Worm (Caenorhabditis elegans) whole organism, L2 larva: ENCODE data around the gene set-20.

ENCODE experiments used
- C34F6.9 ChIP-seq: fragments of 150-350 bp; optimal IDR thresholded peaks from 2 replicates; lab custom pipeline; 2014; ENCODE audit warnings: missing biosample characterization, missing genetic modification characterization
- F13H6.1 ChIP-seq: sonication (generic microtip); optimal IDR thresholded peaks from 2 replicates; lab custom pipeline; 2016; ENCODE audit warnings: missing genetic modification characterization, missing compliant biosample characterization
- R02D3.7 ChIP-seq: fragments of 150-350 bp; optimal IDR thresholded peaks from 2 replicates; lab custom pipeline; 2014; ENCODE audit warnings: missing biosample characterization, missing genetic modification characterization
- Y55F3AM.14 ChIP-seq: fragments of 200-800 bp; sonication (Bioruptor generic); optimal IDR thresholded peaks from 2 replicates; lab custom pipeline; 2018; ENCODE audit warnings: mild to moderate bottlenecking, missing genetic modification characterization, missing compliant biosample characterization
- ZK546.5 ChIP-seq: sonication (generic microtip); optimal IDR thresholded peaks from 2 replicates; lab custom pipeline; 2017; ENCODE audit warnings: missing biosample characterization, missing genetic modification characterization
- alr-1 ChIP-seq: fragments of 150-350 bp; optimal IDR thresholded peaks from 2 replicates; lab custom pipeline; 2014; ENCODE audit warnings: missing biosample characterization, missing genetic modification characterization
- aly-2 ChIP-seq: fragments of 150-350 bp; optimal IDR thresholded peaks from 2 replicates; lab custom pipeline; 2014; ENCODE audit warnings: missing biosample characterization, missing genetic modification characterization
- ama-1 ChIP-seq: fragments of 150-350 bp; optimal IDR thresholded peaks from 2 replicates; lab custom pipeline; 2018; ENCODE audit warnings: inconsistent platforms
- blmp-1 ChIP-seq: sonication (generic microtip); optimal IDR thresholded peaks from 2 replicates; lab custom pipeline; 2017; ENCODE audit warnings: missing genetic modification characterization, mild to moderate bottlenecking, missing compliant biosample characterization, antibody characterized with exemption, moderate library complexity; ENCODE audit not compliant: insufficient read depth
- ceh-16 ChIP-seq: fragments of 150-350 bp; optimal IDR thresholded peaks from 2 replicates; lab custom pipeline; 2014; ENCODE audit warnings: missing biosample characterization, missing genetic modification characterization
- ceh-82 ChIP-seq: fragments of 150-350 bp; optimal IDR thresholded peaks from 2 replicates; lab custom pipeline; 2014; ENCODE audit warnings: missing biosample characterization, missing genetic modification characterization
- crh-2 ChIP-seq: sonication (generic microtip); optimal IDR thresholded peaks from 2 replicates; lab custom pipeline; 2017; ENCODE audit warnings: missing biosample characterization, missing genetic modification characterization
- dmd-4 ChIP-seq: sonication (generic microtip); optimal IDR thresholded peaks from 2 replicates; lab custom pipeline; 2017; ENCODE audit warnings: missing biosample characterization, missing genetic modification characterization
- egl-27 ChIP-seq: sonication (generic microtip); optimal IDR thresholded peaks from 3 replicates; lab custom pipeline; 2017; ENCODE audit warnings: missing biosample characterization, missing genetic modification reagents, missing genetic modification characterization
- elt-1 ChIP-seq: fragments of 150-350 bp; optimal IDR thresholded peaks from 2 replicates; lab custom pipeline; 2014; ENCODE audit warnings: missing biosample characterization, missing genetic modification characterization
- elt-3 ChIP-seq: sonication (generic microtip); optimal IDR thresholded peaks from 2 replicates; lab custom pipeline; 2017; ENCODE audit warnings: missing biosample characterization, missing genetic modification characterization
- fos-1 ChIP-seq: fragments of 150-350 bp; optimal IDR thresholded peaks from 2 replicates; lab custom pipeline; 2014; ENCODE audit warnings: missing biosample characterization, missing genetic modification characterization
- gmeb-1 ChIP-seq: fragments of 150-350 bp; optimal IDR thresholded peaks from 2 replicates; lab custom pipeline; 2014; ENCODE audit warnings: missing biosample characterization, missing genetic modification characterization
- lin-11 ChIP-seq: fragments of 150-350 bp; sonication (generic microtip); optimal IDR thresholded peaks from 2 replicates; lab custom pipeline; 2014; ENCODE audit warnings: missing biosample characterization, missing genetic modification characterization, inconsistent platforms, mixed read lengths
- lin-13 ChIP-seq: fragments of 150-350 bp; optimal IDR thresholded peaks from 2 replicates; lab custom pipeline; 2014; ENCODE audit warnings: missing biosample characterization, missing genetic modification reagents, missing genetic modification characterization
- lin-39 ChIP-seq: fragments of 150-350 bp; optimal IDR thresholded peaks from 2 replicates; lab custom pipeline; 2014; ENCODE audit warnings: missing biosample characterization, missing genetic modification reagents, missing genetic modification characterization
- lsy-2 ChIP-seq, 2 experiments: fragments of 150-350 bp in 1 of 2; sonication (generic microtip) in 1 of 2; optimal IDR thresholded peaks; 2 replicates each; lab custom pipeline; 2014 to 2017; ENCODE audit warnings: missing biosample characterization in 2 of 2, missing genetic modification characterization in 2 of 2
- mab-5 ChIP-seq: fragments of 150-350 bp; optimal IDR thresholded peaks from 2 replicates; lab custom pipeline; 2014; ENCODE audit warnings: missing biosample characterization, missing genetic modification characterization
- mbf-1 ChIP-seq: sonication (generic microtip); optimal IDR thresholded peaks from 2 replicates; lab custom pipeline; 2017; ENCODE audit warnings: missing biosample characterization, missing genetic modification characterization
- mdl-1 ChIP-seq, 2 experiments: fragments of 150-350 bp in 1 of 2; sonication (generic microtip) in 1 of 2; optimal IDR thresholded peaks; 2 replicates each; lab custom pipeline; 2017; ENCODE audit warnings: missing biosample characterization in 2 of 2, missing genetic modification characterization in 2 of 2
- nhr-10 ChIP-seq: sonication (generic microtip); optimal IDR thresholded peaks from 2 replicates; lab custom pipeline; 2017; ENCODE audit warnings: missing biosample characterization, missing genetic modification characterization
- nhr-11 ChIP-seq: fragments of 150-350 bp; optimal IDR thresholded peaks from 2 replicates; lab custom pipeline; 2014; ENCODE audit warnings: missing biosample characterization, missing genetic modification characterization
- nhr-129 ChIP-seq: fragments of 150-350 bp; optimal IDR thresholded peaks from 2 replicates; lab custom pipeline; 2014; ENCODE audit warnings: missing biosample characterization, missing genetic modification characterization
- nhr-21 ChIP-seq: fragments of 150-350 bp; optimal IDR thresholded peaks from 2 replicates; lab custom pipeline; 2014; ENCODE audit warnings: missing biosample characterization, missing genetic modification characterization
- nhr-23 ChIP-seq: fragments of 150-350 bp; optimal IDR thresholded peaks from 2 replicates; lab custom pipeline; 2014; ENCODE audit warnings: missing biosample characterization, missing genetic modification reagents, missing genetic modification characterization
- nhr-237 ChIP-seq: fragments of 150-350 bp; optimal IDR thresholded peaks from 2 replicates; lab custom pipeline; 2014; ENCODE audit warnings: missing biosample characterization, missing genetic modification characterization
- nhr-25 ChIP-seq: fragments of 150-350 bp; sonication (generic microtip); optimal IDR thresholded peaks from 3 replicates; lab custom pipeline; 2014; ENCODE audit warnings: missing biosample characterization, missing genetic modification characterization
- nhr-6 ChIP-seq: fragments of 150-350 bp; optimal IDR thresholded peaks from 2 replicates; lab custom pipeline; 2014; ENCODE audit warnings: missing biosample characterization, missing genetic modification characterization
- nhr-77 ChIP-seq: fragments of 150-350 bp; optimal IDR thresholded peaks from 2 replicates; lab custom pipeline; 2014; ENCODE audit warnings: missing biosample characterization, missing genetic modification characterization
- peb-1 ChIP-seq: fragments of 150-350 bp; optimal IDR thresholded peaks from 2 replicates; lab custom pipeline; 2014; ENCODE audit warnings: missing biosample characterization, missing genetic modification characterization
- sem-4 ChIP-seq: fragments of 150-350 bp; optimal IDR thresholded peaks from 2 replicates; lab custom pipeline; 2014; ENCODE audit warnings: missing biosample characterization, missing genetic modification reagents, missing genetic modification characterization
- skn-1 ChIP-seq: sonication (generic microtip); optimal IDR thresholded peaks from 2 replicates; lab custom pipeline; 2017; ENCODE audit warnings: missing biosample characterization, missing genetic modification characterization
- sma-3 ChIP-seq: sonication (generic microtip); optimal IDR thresholded peaks from 2 replicates; lab custom pipeline; 2016; ENCODE audit warnings: missing genetic modification reagents, missing genetic modification characterization, missing compliant biosample characterization
- sma-9 ChIP-seq, 2 experiments: fragments of 150-350 bp in 1 of 2; sonication (generic microtip) in 1 of 2; optimal IDR thresholded peaks; 2 replicates each; lab custom pipeline; 2014 to 2016; ENCODE audit warnings: missing genetic modification characterization in 2 of 2, mild to moderate bottlenecking in 1 of 2, missing biosample characterization in 1 of 2, missing compliant biosample characterization in 1 of 2, missing genetic modification reagents in 1 of 2, moderate library complexity in 1 of 2
- unc-39 ChIP-seq: fragments of 150-350 bp; optimal IDR thresholded peaks from 2 replicates; lab custom pipeline; 2014; ENCODE audit warnings: missing biosample characterization, missing genetic modification characterization
- unc-55 ChIP-seq: fragments of 150-350 bp; sonication (generic microtip); optimal IDR thresholded peaks from 3 replicates; lab custom pipeline; 2014; ENCODE audit warnings: missing biosample characterization, missing genetic modification reagents, missing genetic modification characterization
- unc-62 ChIP-seq: fragments of 150-350 bp; optimal IDR thresholded peaks from 2 replicates; lab custom pipeline; 2014; ENCODE audit warnings: missing biosample characterization, missing genetic modification reagents, missing genetic modification characterization
- zag-1 ChIP-seq: fragments of 150-350 bp; optimal IDR thresholded peaks from 2 replicates; lab custom pipeline; 2014; ENCODE audit warnings: missing biosample characterization, missing genetic modification characterization
- ztf-1 ChIP-seq: fragments of 200-800 bp; sonication (Bioruptor generic); conservative IDR thresholded peaks from 2 replicates; pipeline ENCODE4 v1.3.6; 2022; ENCODE audit warnings: missing genetic modification characterization, missing compliant biosample characterization
- ztf-11 ChIP-seq: sonication (generic microtip); optimal IDR thresholded peaks from 2 replicates; lab custom pipeline; 2017; ENCODE audit warnings: missing biosample characterization, missing genetic modification characterization
- ztf-4 ChIP-seq: fragments of 150-350 bp; optimal IDR thresholded peaks from 2 replicates; lab custom pipeline; 2014; ENCODE audit warnings: missing biosample characterization, missing genetic modification characterization

set-20 gene

DNA sequence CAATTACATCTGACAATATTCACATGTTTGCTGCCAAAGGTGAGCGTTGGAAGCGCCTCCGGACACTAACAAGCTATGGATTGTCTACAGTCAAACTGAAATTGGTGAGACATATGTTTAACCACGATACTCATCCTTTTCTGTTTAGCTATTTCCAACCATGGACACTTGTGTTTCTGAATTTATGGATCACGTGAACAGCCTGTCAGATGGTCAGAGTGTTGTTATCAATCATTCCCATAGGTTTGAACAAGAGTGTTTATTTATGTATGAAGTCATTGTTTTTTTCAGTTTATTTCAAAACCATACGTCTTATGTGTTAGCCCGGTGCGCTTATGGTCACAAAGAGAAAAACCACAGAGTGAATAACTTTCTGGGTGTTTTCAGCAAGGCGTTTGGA lies 29.4 kb upstream of the set-20 start:
- no peak for TF ChIP-seq alr-1 (tag; lab: Kevin White, UChicago)
- no peak for TF ChIP-seq ama-1
- TF ChIP-seq dmd-4 = no peak
- peak; percentile 31 for TF ChIP-seq sma-9 (GFP tag; optimal IDR thresholded peaks at IDR 0.05; lab: Kevin White, UChicago)
- no peak for TF ChIP-seq sma-9 (tag; optimal IDR thresholded peaks at IDR 0.05; lab: Kevin White, UChicago)
- TF ChIP-seq, all 48 proteins: peak for 1

DNA sequence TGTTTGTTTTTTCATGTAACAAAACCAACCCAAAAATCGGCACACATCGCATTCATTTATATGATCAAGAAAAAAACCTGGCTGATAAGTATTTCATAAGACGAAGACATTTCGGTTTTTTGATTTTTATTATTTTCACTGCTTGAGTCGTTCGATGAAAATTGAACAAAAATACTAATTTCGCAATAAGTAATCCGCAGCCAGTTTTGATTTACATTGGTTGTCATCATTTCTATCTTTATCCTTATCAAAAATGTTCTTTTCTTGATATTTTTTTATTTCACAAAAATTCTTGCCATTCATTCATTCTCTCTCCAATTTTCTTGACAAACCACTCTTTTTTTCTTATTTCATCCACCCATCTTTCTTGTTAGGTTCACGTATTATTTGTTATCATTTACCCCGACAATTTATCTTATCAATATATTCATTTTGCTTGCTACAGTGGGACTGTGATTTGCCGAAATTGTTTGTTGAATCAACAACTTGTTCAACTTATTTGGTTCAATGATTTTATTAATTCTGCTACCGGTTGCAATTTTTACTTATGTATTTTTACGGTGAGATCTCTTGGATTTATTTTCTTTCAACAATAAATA lies 28.2 kb upstream of the set-20 start, which contains the start of gene cyp-43A1:
TSS of gene cyp-43A1 (plus strand) at position 446 of the 599 bp plus-strand sequence.
- TF ChIP-seq ceh-16 (tag; lab: Kevin White, UChicago) (no peak), crh-2 (tag; lab: Kevin White, UChicago) (peak; percentile 38), sma-9 (GFP tag; optimal IDR thresholded peaks at IDR 0.05; lab: Kevin White, UChicago) (peak; percentile 7), sma-9 (tag; optimal IDR thresholded peaks at IDR 0.05; lab: Kevin White, UChicago) (no peak), lin-11 (no peak), nhr-237 (tag; lab: Kevin White, UChicago) (no peak), ZK546.5 (tag; lab: Kevin White, UChicago) (no peak), skn-1 (tag; lab: Kevin White, UChicago) (peak; percentile 23), nhr-25 (tag; lab: Kevin White, UChicago) (no peak), fos-1 (tag; lab: Kevin White, UChicago) (peak; percentile 38), mab-5 (tag; lab: Kevin White, UChicago) (no peak), ztf-4 (tag; lab: Kevin White, UChicago) (no peak), zag-1 (tag; lab: Kevin White, UChicago) (no peak)
- TF ChIP-seq, all 48 proteins: peak for 4

DNA sequence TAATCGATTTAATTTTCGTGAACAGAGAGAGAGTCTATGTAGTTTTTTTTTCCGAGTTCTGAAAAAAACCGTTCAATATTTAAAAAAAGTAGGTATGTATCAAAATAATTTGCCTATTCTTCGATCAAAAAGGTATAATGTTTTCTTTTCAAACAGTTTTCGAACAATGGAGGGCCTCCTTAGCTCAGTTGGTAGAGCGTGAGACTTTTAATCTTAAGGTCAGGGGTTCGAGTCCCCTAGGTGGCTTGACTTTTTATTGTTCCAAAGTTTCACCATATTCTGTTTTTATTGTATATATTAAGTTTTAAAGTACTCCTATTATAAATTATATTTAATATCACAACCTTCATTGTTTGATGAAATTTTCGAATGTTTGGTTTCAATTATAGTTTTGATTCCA lies 27.5 kb upstream of the set-20 start:
- no peak for TF ChIP-seq skn-1 (tag; lab: Kevin White, UChicago)
- TF ChIP-seq alr-1 (tag; lab: Kevin White, UChicago) = no peak
- no peak for TF ChIP-seq mbf-1 (tag; lab: Kevin White, UChicago)
- TF ChIP-seq unc-55 (GFP tag; lab: Kevin White, UChicago) = no peak
- no peak for TF ChIP-seq mab-5 (tag; lab: Kevin White, UChicago)
- no peak for TF ChIP-seq nhr-77
- no peak for TF ChIP-seq blmp-1 (tag; lab: Kevin White, UChicago)
- TF ChIP-seq lin-13 = peak; percentile 11
- TF ChIP-seq peb-1 = no peak
- TF ChIP-seq nhr-25 (tag; lab: Kevin White, UChicago) = no peak
- TF ChIP-seq lsy-2 (tag; optimal IDR thresholded peaks at IDR 0.05; lab: Kevin White, UChicago) = no peak
- TF ChIP-seq ceh-16 (tag; lab: Kevin White, UChicago) = no peak
- TF ChIP-seq nhr-11 (tag; lab: Kevin White, UChicago) = no peak
- no peak for TF ChIP-seq sem-4
- TF ChIP-seq C34F6.9 (tag; lab: Kevin White, UChicago) = no peak
- peak; percentile 18 for TF ChIP-seq sma-3 (GFP tag; lab: Kevin White, UChicago)
- TF ChIP-seq R02D3.7 (tag; lab: Kevin White, UChicago) = no peak
- no peak for TF ChIP-seq ceh-82 (tag; lab: Kevin White, UChicago)
- TF ChIP-seq egl-27 = no peak
- TF ChIP-seq mdl-1 (tag; optimal IDR thresholded peaks at IDR 0.05; lab: Kevin White, UChicago) = no peak
- no peak for TF ChIP-seq elt-1
- TF ChIP-seq nhr-129 = no peak
- peak; percentile 4 for TF ChIP-seq sma-9 (GFP tag; optimal IDR thresholded peaks at IDR 0.05; lab: Kevin White, UChicago)
- TF ChIP-seq sma-9 (tag; optimal IDR thresholded peaks at IDR 0.05; lab: Kevin White, UChicago) = no peak
- no peak for TF ChIP-seq unc-62 (GFP tag; lab: Kevin White, UChicago)
- TF ChIP-seq Y55F3AM.14 (GFP tag; lab: Kevin White, UChicago) = peak; percentile 12
- TF ChIP-seq unc-39 (tag; lab: Kevin White, UChicago) = no peak
- no peak for TF ChIP-seq lin-11
- no peak for TF ChIP-seq nhr-10
- TF ChIP-seq ztf-11 (tag; lab: Kevin White, UChicago) = no peak
- no peak for TF ChIP-seq dmd-4
- TF ChIP-seq gmeb-1 (tag; lab: Kevin White, UChicago) = no peak
- TF ChIP-seq lin-39 (tag; lab: Kevin White, UChicago) = no peak
- TF ChIP-seq nhr-237 (tag; lab: Kevin White, UChicago) = no peak
- TF ChIP-seq fos-1 (tag; lab: Kevin White, UChicago) = peak; percentile 54
- no peak for TF ChIP-seq nhr-6 (tag; lab: Kevin White, UChicago)
- TF ChIP-seq ZK546.5 (tag; lab: Kevin White, UChicago) = no peak
- no peak for TF ChIP-seq aly-2 (tag; lab: Kevin White, UChicago)
- TF ChIP-seq nhr-23 (tag; lab: Kevin White, UChicago) = no peak
- peak; percentile 19 for TF ChIP-seq nhr-21 (tag; lab: Kevin White, UChicago)
- TF ChIP-seq zag-1 (tag; lab: Kevin White, UChicago) = no peak
- TF ChIP-seq crh-2 (tag; lab: Kevin White, UChicago) = peak; percentile 17
- TF ChIP-seq ztf-4 (tag; lab: Kevin White, UChicago) = no peak
- no peak for TF ChIP-seq ama-1
- TF ChIP-seq ztf-1 (GFP tag; lab: Robert Waterston, UW) = no peak
- TF ChIP-seq elt-3 = no peak
- TF ChIP-seq F13H6.1 (tag; lab: Kevin White, UChicago) = no peak
